Worm (Caenorhabditis elegans) whole organism, L1 larva: Measurements from ENCODE around the gene col-172.

ENCODE experiments used
- jun-1 ChIP-seq: fragments of 150-350 bp; optimal IDR thresholded peaks from 2 replicates; lab custom pipeline; 2014; ENCODE audit warnings: missing biosample characterization, missing genetic modification reagents, missing genetic modification characterization
- lsy-2 ChIP-seq, 2 experiments: fragments of 150-350 bp; optimal IDR thresholded peaks; 2 replicates each; lab custom pipeline; 2014; ENCODE audit warnings: missing biosample characterization in 2 of 2, missing genetic modification characterization in 2 of 2
- nhr-28 ChIP-seq: fragments of 150-350 bp; optimal IDR thresholded peaks from 2 replicates; lab custom pipeline; 2014; ENCODE audit warnings: missing biosample characterization, missing genetic modification characterization
- nhr-76 ChIP-seq: sonication (generic microtip); optimal IDR thresholded peaks from 2 replicates; lab custom pipeline; 2017; ENCODE audit warnings: missing biosample characterization, missing genetic modification characterization
- ztf-11 ChIP-seq, 2 experiments: sonication (generic microtip); optimal IDR thresholded peaks; 2 replicates each; lab custom pipeline; 2016 to 2017; ENCODE audit warnings: missing genetic modification characterization in 2 of 2, missing biosample characterization in 1 of 2, missing compliant biosample characterization in 1 of 2

DNA sequence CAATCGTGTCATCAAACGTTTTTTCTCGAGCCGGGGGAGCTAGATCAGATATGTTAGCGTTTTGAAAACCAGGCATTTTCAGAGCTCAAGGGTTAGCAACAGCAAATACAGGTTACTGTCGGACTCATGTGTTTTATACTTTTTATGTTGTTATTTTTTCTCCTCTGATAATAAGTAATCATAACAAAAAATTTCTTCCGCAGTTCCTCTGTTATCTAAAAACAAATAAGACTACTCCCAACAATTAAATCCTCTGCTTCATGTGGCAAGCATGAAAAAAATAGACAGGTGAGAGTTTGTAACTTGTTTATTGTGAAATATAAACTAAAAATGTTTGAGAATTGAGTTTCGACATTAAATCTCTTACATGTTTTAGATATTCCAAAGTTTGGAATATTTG is 46.0 kb downstream of the col-172 start, which contains the start of gene smf-2:
- no peak for TF ChIP-seq ztf-11 (tag; optimal IDR thresholded peaks at IDR 0.05; lab: Kevin White, UChicago)
- TF ChIP-seq nhr-76 (tag; lab: Kevin White, UChicago), result no peak
- no peak for TF ChIP-seq jun-1 (tag; lab: Kevin White, UChicago)
- TF ChIP-seq lsy-2 (tag; optimal IDR thresholded peaks at IDR 0.05; lab: Kevin White, UChicago), result no peak
- no peak for TF ChIP-seq nhr-28 (tag; lab: Kevin White, UChicago)
